Worm (Caenorhabditis elegans): ENCODE data around the gene T28A8.2.

Gene T28A8.2

ce11 chrIII:13471504-13471903, 24.0 kb downstream of the T28A8.2 start, which contains the start of gene pssy-2:
Gene pssy-2, plus strand, starts transcription at chrIII:13471804.
- TF ChIP-seq mec-3 (tag; optimal IDR thresholded peaks at IDR 0.05; ENCODE audit: borderline replicate concordance) (no peak), elt-2 (tag; optimal IDR thresholded peaks at IDR 0.05) (no peak), dmd-4 (tag; optimal IDR thresholded peaks at IDR 0.05; ENCODE audit: borderline replicate concordance) (no peak), ceh-22 (tag; optimal IDR thresholded peaks at IDR 0.05) (no peak), pag-3 (tag; optimal IDR thresholded peaks at IDR 0.05; ENCODE audit: borderline replicate concordance) (no peak), ceh-45 (GFP tag; IDR thresholded peaks at IDR 0.05) (no peak), fkh-6 (tag; optimal IDR thresholded peaks at IDR 0.05) (no peak), sox-2 (GFP tag; IDR thresholded peaks at IDR 0.05) (no peak)

ce11 chrIII:13465918-13466592, 29.4 kb downstream of the T28A8.2 start, which contains the start of gene cdk-5:
Gene cdk-5, minus strand, starts transcription at chrIII:13466342.
- TF ChIP-seq fkh-10 (GFP tag; optimal IDR thresholded peaks at IDR 0.05) (no peak), lim-6 (tag; optimal IDR thresholded peaks at IDR 0.05) (no peak), sdc-2 (tag; optimal IDR thresholded peaks at IDR 0.05) (no peak), unc-42 (tag; optimal IDR thresholded peaks at IDR 0.05) (peak; percentile 75), nfya-1 (tag; optimal IDR thresholded peaks at IDR 0.05) (peak; percentile 88), ceh-30 (tag; optimal IDR thresholded peaks at IDR 0.05) (peak; percentile 60), odd-2 (tag; optimal IDR thresholded peaks at IDR 0.05) (no peak), mec-3 (tag; optimal IDR thresholded peaks at IDR 0.05; ENCODE audit: borderline replicate concordance) (no peak), ceh-48 (tag; optimal IDR thresholded peaks at IDR 0.05) (peak; percentile 69), pax-1 (tag; optimal IDR thresholded peaks at IDR 0.05) (peak; percentile 70), ceh-31 (tag; optimal IDR thresholded peaks at IDR 0.05) (peak; percentile 29), Y22D7AL.16 (tag; optimal IDR thresholded peaks at IDR 0.05) (no peak), dve-1 (tag; optimal IDR thresholded peaks at IDR 0.05) (peak; percentile 58), hlh-30 (tag; optimal IDR thresholded peaks at IDR 0.05; ENCODE audit: insufficient read depth) (no peak), ceh-18 (tag; optimal IDR thresholded peaks at IDR 0.05) (no peak), unc-55 (GFP tag; optimal IDR thresholded peaks at IDR 0.05) (peak; percentile 29)

ce11 chrIII:13464493-13465362, 30.7 kb downstream of the T28A8.2 start, which contains the start of gene kel-3:
Gene kel-3, plus strand, starts transcription at chrIII:13464820.
- TF ChIP-seq ama-1 (optimal IDR thresholded peaks at IDR 0.05) = peak; percentile 85
- TF ChIP-seq unc-55 (GFP tag; optimal IDR thresholded peaks at IDR 0.05) = peak; percentile 49
- no peak for TF ChIP-seq ztf-16 (tag; optimal IDR thresholded peaks at IDR 0.05)
- no peak for TF ChIP-seq ttx-3 (tag; optimal IDR thresholded peaks at IDR 0.05)
- TF ChIP-seq elt-2 (tag; optimal IDR thresholded peaks at IDR 0.05) = peak; percentile 63
- no peak for TF ChIP-seq ceh-22 (tag; optimal IDR thresholded peaks at IDR 0.05)
- TF ChIP-seq unc-3 (GFP tag; conservative IDR thresholded peaks at IDR 0.05) = no peak
- TF ChIP-seq unc-3 (tag; optimal IDR thresholded peaks at IDR 0.05) = no peak
- TF ChIP-seq ceh-18 (tag; optimal IDR thresholded peaks at IDR 0.05) = peak; percentile 34
- TF ChIP-seq pqm-1 (tag; optimal IDR thresholded peaks at IDR 0.05) = peak; percentile 8

ce11 chrIII:13462965-13463783, 32.3 kb downstream of the T28A8.2 start, which contains the start of gene ant-1.1:
Gene ant-1.1, plus strand, starts transcription at chrIII:13463163.
- no peak for TF ChIP-seq hlh-13 (GFP tag; optimal IDR thresholded peaks at IDR 0.05)
- TF ChIP-seq T23F11.4 (GFP tag; optimal IDR thresholded peaks at IDR 0.05) = peak; percentile 14
- TF ChIP-seq hlh-30 (tag; optimal IDR thresholded peaks at IDR 0.05; ENCODE audit: insufficient read depth) = peak; percentile 53
- TF ChIP-seq pax-1 (tag; optimal IDR thresholded peaks at IDR 0.05) = peak; percentile 68
- 0 out of 2 replicates have a peak, but pooled peaks have one; percentile 29 for TF ChIP-seq unc-3 (GFP tag; conservative IDR thresholded peaks at IDR 0.05)
- TF ChIP-seq unc-3 (tag; optimal IDR thresholded peaks at IDR 0.05) = no peak
- TF ChIP-seq ceh-34 (tag; optimal IDR thresholded peaks at IDR 0.05) = peak; percentile 87
- TF ChIP-seq unc-86 (tag; optimal IDR thresholded peaks at IDR 0.05) = peak; percentile 55
- peak; percentile 12 for TF ChIP-seq fax-1 (tag; optimal IDR thresholded peaks at IDR 0.05)
- TF ChIP-seq tbx-2 (tag; optimal IDR thresholded peaks at IDR 0.05) = peak; percentile 75
- TF ChIP-seq ceh-2 (tag; optimal IDR thresholded peaks at IDR 0.05) = peak; percentile 38
- TF ChIP-seq che-1 (tag; optimal IDR thresholded peaks at IDR 0.05) = peak; percentile 33
- no peak for TF ChIP-seq nhr-232 (tag; optimal IDR thresholded peaks at IDR 0.05)
- peak; percentile 26 for TF ChIP-seq ceh-24 (tag; optimal IDR thresholded peaks at IDR 0.05)
- no peak for TF ChIP-seq C08G9.2 (tag; optimal IDR thresholded peaks at IDR 0.05)
- peak; percentile 59 for TF ChIP-seq rnt-1 (tag; optimal IDR thresholded peaks at IDR 0.05)
- TF ChIP-seq ceh-48 (tag; optimal IDR thresholded peaks at IDR 0.05) = peak; percentile 29
- peak; percentile 45 for TF ChIP-seq dve-1 (tag; optimal IDR thresholded peaks at IDR 0.05)
- TF ChIP-seq unc-55 (GFP tag; optimal IDR thresholded peaks at IDR 0.05) = peak; percentile 65
- TF ChIP-seq ceh-14 (tag; optimal IDR thresholded peaks at IDR 0.05) = peak; percentile 56

All from whole organism, late embryonic.